Worm (Caenorhabditis elegans): Measurements from ENCODE around the gene F56B6.6.

The F56B6.6 gene

ce11 chrX:3503025-3503424, 29.8 kb downstream of the F56B6.6 start:
- no peak for TF ChIP-seq him-1 (tag; optimal IDR thresholded peaks at IDR 0.05)
- TF ChIP-seq W03F9.2 (tag; optimal IDR thresholded peaks at IDR 0.05): no peak
- TF ChIP-seq dao-5 (tag; optimal IDR thresholded peaks at IDR 0.05): no peak

ce11 chrX:3500903-3501302, 31.9 kb downstream of the F56B6.6 start:
- TF ChIP-seq W03F9.2 (tag; optimal IDR thresholded peaks at IDR 0.05) (no peak), dao-5 (tag; optimal IDR thresholded peaks at IDR 0.05) (no peak), him-1 (tag; optimal IDR thresholded peaks at IDR 0.05) (no peak)

- TF ChIP-seq W03F9.2 (tag; optimal IDR thresholded peaks at IDR 0.05): no peak
- no peak for TF ChIP-seq him-1 (tag; optimal IDR thresholded peaks at IDR 0.05)
Observed at ce11 chrX:3500357-3500756, 32.5 kb downstream of the F56B6.6 start.

- TF ChIP-seq W03F9.2 (tag; optimal IDR thresholded peaks at IDR 0.05) (no peak), dao-5 (tag; optimal IDR thresholded peaks at IDR 0.05) (no peak)
Observed at ce11 chrX:3499867-3500266, 33.0 kb downstream of the F56B6.6 start.

ce11 chrX:3498953-3499352, 33.9 kb downstream of the F56B6.6 start, which contains the start of gene C12D12.1:
Gene C12D12.1, plus strand, starts transcription at chrX:3499253.
- no peak for TF ChIP-seq dao-5 (tag; optimal IDR thresholded peaks at IDR 0.05)
- TF ChIP-seq him-1 (tag; optimal IDR thresholded peaks at IDR 0.05): no peak
- TF ChIP-seq W03F9.2 (tag; optimal IDR thresholded peaks at IDR 0.05): no peak

- TF ChIP-seq dao-5 (tag; optimal IDR thresholded peaks at IDR 0.05) (no peak), him-1 (tag; optimal IDR thresholded peaks at IDR 0.05) (no peak), W03F9.2 (tag; optimal IDR thresholded peaks at IDR 0.05) (no peak)
Observed at ce11 chrX:3495776-3496175, 37.0 kb downstream of the F56B6.6 start, which contains the start of gene glt-1. Gene glt-1, plus strand, starts transcription at chrX:3496026.

- no peak for TF ChIP-seq him-1 (tag; optimal IDR thresholded peaks at IDR 0.05)
- TF ChIP-seq W03F9.2 (tag; optimal IDR thresholded peaks at IDR 0.05): no peak
- TF ChIP-seq dao-5 (tag; optimal IDR thresholded peaks at IDR 0.05): no peak
Observed at ce11 chrX:3494634-3495033, 38.2 kb downstream of the F56B6.6 start.

- TF ChIP-seq dao-5 (tag; optimal IDR thresholded peaks at IDR 0.05) (no peak), him-1 (tag; optimal IDR thresholded peaks at IDR 0.05) (no peak), W03F9.2 (tag; optimal IDR thresholded peaks at IDR 0.05) (no peak)
Observed at ce11 chrX:3492431-3492830, 40.4 kb downstream of the F56B6.6 start.

- no peak for TF ChIP-seq dao-5 (tag; optimal IDR thresholded peaks at IDR 0.05)
- TF ChIP-seq him-1 (tag; optimal IDR thresholded peaks at IDR 0.05): no peak
- TF ChIP-seq W03F9.2 (tag; optimal IDR thresholded peaks at IDR 0.05): no peak
Observed at ce11 chrX:3488993-3489392, 43.8 kb downstream of the F56B6.6 start, which contains the start of gene C12D12.3. Gene C12D12.3, plus strand, starts transcription at chrX:3489293.

ce11 chrX:3488074-3488688, 44.6 kb downstream of the F56B6.6 start:
- TF ChIP-seq W03F9.2 (tag; optimal IDR thresholded peaks at IDR 0.05) (no peak), dao-5 (tag; optimal IDR thresholded peaks at IDR 0.05) (no peak), him-1 (tag; optimal IDR thresholded peaks at IDR 0.05) (no peak)
